Fruit fly (Drosophila melanogaster): ENCODE results near the gene PolD1.

Gene PolD1

DNA sequence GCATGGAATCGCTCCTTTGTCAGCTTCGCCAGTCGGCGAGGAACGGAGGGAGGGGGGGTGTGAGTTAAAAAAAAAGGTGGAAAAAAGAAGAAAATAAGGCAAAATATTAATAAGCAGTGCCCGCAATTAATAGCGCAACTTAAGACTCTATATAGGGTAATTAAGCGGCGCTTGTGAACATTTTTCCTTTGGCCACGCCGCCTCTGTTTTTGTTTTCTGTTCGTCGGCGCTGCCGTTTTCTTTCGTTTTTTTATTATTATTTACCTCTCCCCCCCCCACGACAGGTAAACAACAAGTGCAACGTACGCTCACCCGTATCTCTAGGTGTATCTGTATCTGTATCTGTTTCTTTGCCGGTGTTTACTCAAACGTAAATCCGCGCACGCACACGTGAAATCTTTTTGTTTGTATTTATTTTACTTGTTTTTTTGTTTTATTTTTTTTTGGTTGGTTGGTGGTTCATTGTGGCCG, 39.6 kb upstream of the PolD1 start:
- TF ChIP-seq CrebA (GFP tag; optimal IDR thresholded peaks at IDR 0.05; ENCODE audit: borderline replicate concordance) = no peak
- no peak for TF ChIP-seq brk (GFP tag; optimal IDR thresholded peaks at IDR 0.05)
- peak in 1 of 2 experiments; percentile 45 for TF ChIP-seq foxo (GFP tag; optimal IDR thresholded peaks at IDR 0.05)
- no peak for TF ChIP-seq Dfd (GFP tag; optimal IDR thresholded peaks at IDR 0.05)
- peak; percentile 0 for TF ChIP-seq ey (GFP tag; optimal IDR thresholded peaks at IDR 0.05)
- TF ChIP-seq sage (GFP tag; optimal IDR thresholded peaks at IDR 0.05) = no peak
- no peak for TF ChIP-seq pan (optimal IDR thresholded peaks at IDR 0.05)
- no peak for TF ChIP-seq Jra (GFP tag; optimal IDR thresholded peaks at IDR 0.05)
- no peak for TF ChIP-seq dsf (GFP tag; optimal IDR thresholded peaks at IDR 0.05; ENCODE audit: borderline replicate concordance)
- TF ChIP-seq Mio (GFP tag; optimal IDR thresholded peaks at IDR 0.05) = no peak
- TF ChIP-seq Myc (optimal IDR thresholded peaks at IDR 0.05) = no peak
- peak; percentile 13 for TF ChIP-seq dmrt93B (GFP tag; optimal IDR thresholded peaks at IDR 0.05)
- no peak for TF ChIP-seq Vsx2 (GFP tag; optimal IDR thresholded peaks at IDR 0.05; ENCODE audit: partially characterized antibody)
- no peak for TF ChIP-seq Rel (GFP tag; optimal IDR thresholded peaks at IDR 0.05)
- TF ChIP-seq Rel (tag; optimal IDR thresholded peaks at IDR 0.05) = no peak
- TF ChIP-seq br (GFP tag; optimal IDR thresholded peaks at IDR 0.05) = peak; percentile 58
- no peak for TF ChIP-seq lola (GFP tag; optimal IDR thresholded peaks at IDR 0.05)
- TF ChIP-seq HLH106 (tag; optimal IDR thresholded peaks at IDR 0.05) = no peak
- no peak for TF ChIP-seq Dif (GFP tag; optimal IDR thresholded peaks at IDR 0.05; ENCODE audit: partially characterized antibody)
- no peak for TF ChIP-seq Abd-B (GFP tag; optimal IDR thresholded peaks at IDR 0.05)
- TF ChIP-seq Hr78 (GFP tag; optimal IDR thresholded peaks at IDR 0.05) = no peak
- TF ChIP-seq CG32264 (GFP tag; optimal IDR thresholded peaks at IDR 0.05) = no peak
- peak; percentile 1 for TF ChIP-seq sv (GFP tag; optimal IDR thresholded peaks at IDR 0.05)
- no peak for TF ChIP-seq Hnf4 (GFP tag; optimal IDR thresholded peaks at IDR 0.05)
- TF ChIP-seq GATAd (GFP tag; optimal IDR thresholded peaks at IDR 0.05) = no peak
- TF ChIP-seq rgr (GFP tag; optimal IDR thresholded peaks at IDR 0.05) = peak; percentile 24
- no peak for TF ChIP-seq woc (GFP tag; optimal IDR thresholded peaks at IDR 0.05)
- TF ChIP-seq CG9705 (GFP tag; optimal IDR thresholded peaks at IDR 0.05) = no peak
- TF ChIP-seq dl (GFP tag; optimal IDR thresholded peaks at IDR 0.05; ENCODE audit: insufficient read depth in 1 of 2, partially characterized antibody in 2 of 2) = no peak
- peak; percentile 54 for TF ChIP-seq h (GFP tag; optimal IDR thresholded peaks at IDR 0.05)
- TF ChIP-seq N (GFP tag; optimal IDR thresholded peaks at IDR 0.05) = no peak
- peak; percentile 10 for TF ChIP-seq OdsH (GFP tag; optimal IDR thresholded peaks at IDR 0.05)
- no peak for TF ChIP-seq jim (GFP tag; optimal IDR thresholded peaks at IDR 0.05)
- TF ChIP-seq tai (GFP tag; optimal IDR thresholded peaks at IDR 0.05) = no peak
- TF ChIP-seq Hr83 (GFP tag; optimal IDR thresholded peaks at IDR 0.05; ENCODE audit: poor library complexity, severe bottlenecking) = peak; percentile 19
- peak; percentile 39 for TF ChIP-seq fru (GFP tag; optimal IDR thresholded peaks at IDR 0.05)
- TF ChIP-seq usp (GFP tag; optimal IDR thresholded peaks at IDR 0.05) = no peak
- TF ChIP-seq Sp1 (GFP tag; optimal IDR thresholded peaks at IDR 0.05) = peak; percentile 49
- peak; percentile 13 for TF ChIP-seq psq (GFP tag; optimal IDR thresholded peaks at IDR 0.05)

- TF ChIP-seq usp (GFP tag; optimal IDR thresholded peaks at IDR 0.05) (no peak), CrebA (GFP tag; optimal IDR thresholded peaks at IDR 0.05; ENCODE audit: borderline replicate concordance) (no peak), rgr (GFP tag; optimal IDR thresholded peaks at IDR 0.05) (peak; percentile 60), Dfd (GFP tag; optimal IDR thresholded peaks at IDR 0.05) (no peak), OdsH (GFP tag; optimal IDR thresholded peaks at IDR 0.05) (peak; percentile 39), Hr78 (GFP tag; optimal IDR thresholded peaks at IDR 0.05) (no peak), Hnf4 (GFP tag; optimal IDR thresholded peaks at IDR 0.05) (peak; percentile 40), fru (GFP tag; optimal IDR thresholded peaks at IDR 0.05) (peak; percentile 23), Myc (optimal IDR thresholded peaks at IDR 0.05) (no peak), woc (GFP tag; optimal IDR thresholded peaks at IDR 0.05) (no peak), sv (GFP tag; optimal IDR thresholded peaks at IDR 0.05) (peak; percentile 15), Rel (GFP tag; optimal IDR thresholded peaks at IDR 0.05) (no peak), Rel (tag; optimal IDR thresholded peaks at IDR 0.05) (no peak), Hr83 (GFP tag; optimal IDR thresholded peaks at IDR 0.05; ENCODE audit: poor library complexity, severe bottlenecking) (peak; percentile 22), psq (GFP tag; optimal IDR thresholded peaks at IDR 0.05) (peak; percentile 25), ey (GFP tag; optimal IDR thresholded peaks at IDR 0.05) (no peak), dl (GFP tag; optimal IDR thresholded peaks at IDR 0.05; ENCODE audit: insufficient read depth in 1 of 2, partially characterized antibody in 2 of 2) (no peak), Sp1 (GFP tag; optimal IDR thresholded peaks at IDR 0.05) (peak; percentile 33), pan (optimal IDR thresholded peaks at IDR 0.05) (no peak), dsf (GFP tag; optimal IDR thresholded peaks at IDR 0.05; ENCODE audit: borderline replicate concordance) (no peak), dmrt93B (GFP tag; optimal IDR thresholded peaks at IDR 0.05) (peak; percentile 32), Mio (GFP tag; optimal IDR thresholded peaks at IDR 0.05) (no peak), jim (GFP tag; optimal IDR thresholded peaks at IDR 0.05) (peak; percentile 29), br (GFP tag; optimal IDR thresholded peaks at IDR 0.05) (peak; percentile 51), GATAd (GFP tag; optimal IDR thresholded peaks at IDR 0.05) (no peak), N (GFP tag; optimal IDR thresholded peaks at IDR 0.05) (no peak), Abd-B (GFP tag; optimal IDR thresholded peaks at IDR 0.05) (no peak), h (GFP tag; optimal IDR thresholded peaks at IDR 0.05) (peak; percentile 51), brk (GFP tag; optimal IDR thresholded peaks at IDR 0.05) (no peak), Dif (GFP tag; optimal IDR thresholded peaks at IDR 0.05; ENCODE audit: partially characterized antibody) (no peak), sage (GFP tag; optimal IDR thresholded peaks at IDR 0.05) (no peak), Jra (GFP tag; optimal IDR thresholded peaks at IDR 0.05) (no peak), Vsx2 (GFP tag; optimal IDR thresholded peaks at IDR 0.05; ENCODE audit: partially characterized antibody) (no peak), lola (GFP tag; optimal IDR thresholded peaks at IDR 0.05) (no peak), CG9705 (GFP tag; optimal IDR thresholded peaks at IDR 0.05) (peak; percentile 1), foxo (GFP tag; optimal IDR thresholded peaks at IDR 0.05) (peak in 1 of 2 experiments; percentile 25), CG32264 (GFP tag; optimal IDR thresholded peaks at IDR 0.05) (no peak), HLH106 (tag; optimal IDR thresholded peaks at IDR 0.05) (peak; percentile 0), tai (GFP tag; optimal IDR thresholded peaks at IDR 0.05) (no peak)
Measured at dm6 chr3L:16026065-16026789, 38.6 kb upstream of the PolD1 start.

All from whole organism, wandering third instar larva.